Worm (Caenorhabditis elegans) whole organism, L4/young adult: Measurements from ENCODE around the gene F28G4.2.

Experiments used
- dao-5 ChIP-seq: sonication (generic microtip); optimal IDR thresholded peaks from 2 replicates; lab custom pipeline; 2016; ENCODE audit warnings: missing genotype, missing genetic modification characterization, moderate library complexity, missing compliant biosample characterization
- him-1 ChIP-seq: sonication (generic microtip); optimal IDR thresholded peaks from 2 replicates; lab custom pipeline; 2016; ENCODE audit warnings: missing genotype, missing genetic modification reagents, missing genetic modification characterization, missing compliant biosample characterization

- TF ChIP-seq him-1 (tag; lab: Kevin White, UChicago) (no peak), dao-5 (tag; lab: Kevin White, UChicago) (no peak)
Measured at ce11 chrV:16300276-16300675, 18.2 kb upstream of the F28G4.2 start, which contains the start of gene srbc-82.
